Worm (Caenorhabditis elegans) whole organism, young adult: ENCODE measurements around the gene arl-5.

Experiments used
- B0035.1 ChIP-seq: sonication (generic microtip); optimal IDR thresholded peaks from 2 replicates; lab custom pipeline; 2016; ENCODE audit warnings: missing genetic modification characterization, mild to moderate bottlenecking, missing compliant biosample characterization, missing genotype, missing genetic modification reagents
- C06A6.2 ChIP-seq: fragments of 200-800 bp; sonication (Bioruptor generic); conservative IDR thresholded peaks from 2 replicates; pipeline ENCODE4 v1.3.6; 2022; ENCODE audit warnings: missing genetic modification characterization, missing compliant biosample characterization
- C17E4.6 ChIP-seq: fragments of 200-800 bp; sonication (Bioruptor generic); IDR thresholded peaks from 2 replicates; pipeline ENCODE4 v1.3.6; 2022; ENCODE audit warnings: missing genetic modification reagents, missing genetic modification characterization, missing compliant biosample characterization
- F22D6.2 ChIP-seq: sonication (generic microtip); optimal IDR thresholded peaks from 2 replicates; lab custom pipeline; 2016; ENCODE audit warnings: mild to moderate bottlenecking, missing genetic modification characterization, missing compliant biosample characterization
- F33H1.4 ChIP-seq: fragments of 200-800 bp; sonication (Bioruptor generic); IDR thresholded peaks from 2 replicates; pipeline ENCODE4 v1.3.6; 2022; ENCODE audit warnings: missing genetic modification reagents, missing genetic modification characterization, missing compliant biosample characterization
- F52B5.7 ChIP-seq: sonication (generic microtip); optimal IDR thresholded peaks from 2 replicates; lab custom pipeline; 2016; ENCODE audit warnings: mild to moderate bottlenecking, missing genetic modification characterization, missing compliant biosample characterization
- F57C9.4 ChIP-seq: sonication (generic microtip); optimal IDR thresholded peaks from 2 replicates; lab custom pipeline; 2017; ENCODE audit warnings: mild to moderate bottlenecking, missing genetic modification characterization, missing compliant biosample characterization
- T07F8.4 ChIP-seq: sonication (generic microtip); optimal IDR thresholded peaks from 2 replicates; lab custom pipeline; 2016; ENCODE audit warnings: mild to moderate bottlenecking, missing genetic modification characterization, moderate library complexity, missing compliant biosample characterization
- T26A5.8 ChIP-seq: sonication (generic microtip); optimal IDR thresholded peaks from 2 replicates; lab custom pipeline; 2016; ENCODE audit warnings: missing genetic modification characterization, missing compliant biosample characterization
- Y53G8AR.9 ChIP-seq: fragments of 200-800 bp; sonication (Bioruptor generic); conservative IDR thresholded peaks from 2 replicates; pipeline ENCODE4 v1.3.6; 2022; ENCODE audit warnings: missing genetic modification reagents, missing genetic modification characterization, missing compliant biosample characterization
- Y56A3A.18 ChIP-seq: fragments of 200-800 bp; sonication (Bioruptor generic); IDR thresholded peaks from 2 replicates; pipeline ENCODE4 v1.3.6; 2022; ENCODE audit warnings: missing genetic modification reagents, missing genetic modification characterization, missing compliant biosample characterization
- aptf-3 ChIP-seq: fragments of 200-800 bp; sonication (Bioruptor generic); IDR thresholded peaks from 2 replicates; pipeline ENCODE4 v1.3.6; 2022; ENCODE audit warnings: missing genetic modification characterization, missing compliant biosample characterization
- atf-7 ChIP-seq: sonication (generic microtip); optimal IDR thresholded peaks from 2 replicates; lab custom pipeline; 2017; ENCODE audit warnings: mild to moderate bottlenecking, missing genetic modification characterization, missing compliant biosample characterization
- attf-3 ChIP-seq: fragments of 200-800 bp; sonication (Bioruptor generic); conservative IDR thresholded peaks from 2 replicates; pipeline ENCODE4 v1.3.6; 2022; ENCODE audit warnings: missing genetic modification reagents, missing genetic modification characterization, missing compliant biosample characterization
- bed-1 ChIP-seq: fragments of 200-800 bp; sonication (Bioruptor generic); IDR thresholded peaks from 2 replicates; pipeline ENCODE4 v1.3.6; 2022; ENCODE audit warnings: missing genetic modification reagents, missing genetic modification characterization, missing compliant biosample characterization
- bed-2 ChIP-seq: fragments of 200-800 bp; sonication (Bioruptor generic); IDR thresholded peaks from 2 replicates; pipeline ENCODE4 v1.3.6; 2022; ENCODE audit warnings: missing genetic modification reagents, missing genetic modification characterization, missing compliant biosample characterization
- cebp-2 ChIP-seq: fragments of 200-800 bp; sonication (Bioruptor generic); IDR thresholded peaks from 2 replicates; pipeline ENCODE4 v1.3.6; 2022; ENCODE audit warnings: missing genetic modification characterization, missing compliant biosample characterization
- chd-7 ChIP-seq: sonication (generic microtip); optimal IDR thresholded peaks from 2 replicates; lab custom pipeline; 2016; ENCODE audit warnings: mild to moderate bottlenecking, missing genetic modification characterization, moderate library complexity, missing compliant biosample characterization
- dox-1 ChIP-seq: fragments of 200-800 bp; sonication (Bioruptor generic); IDR thresholded peaks from 2 replicates; pipeline ENCODE4 v1.3.6; 2022; ENCODE audit warnings: missing genetic modification reagents, missing genetic modification characterization, missing compliant biosample characterization
- egl-18 ChIP-seq: fragments of 200-800 bp; sonication (Bioruptor generic); IDR thresholded peaks from 2 replicates; pipeline ENCODE4 v1.3.6; 2022; ENCODE audit warnings: missing genetic modification reagents, missing genetic modification characterization, missing compliant biosample characterization
- hlh-12 ChIP-seq: sonication (generic microtip); optimal IDR thresholded peaks from 2 replicates; lab custom pipeline; 2016; ENCODE audit warnings: missing genetic modification characterization, missing compliant biosample characterization
- hlh-26 ChIP-seq: fragments of 200-800 bp; sonication (Bioruptor generic); conservative IDR thresholded peaks from 2 replicates; pipeline ENCODE4 v1.3.6; 2022; ENCODE audit warnings: missing genetic modification reagents, missing genetic modification characterization, missing compliant biosample characterization
- hmg-20 ChIP-seq: fragments of 200-800 bp; sonication (Bioruptor generic); IDR thresholded peaks from 2 replicates; pipeline ENCODE4 v1.3.6; 2022; ENCODE audit warnings: missing genetic modification reagents, missing genetic modification characterization, missing compliant biosample characterization
- lag-1 ChIP-seq: fragments of 200-800 bp; sonication (Bioruptor generic); IDR thresholded peaks from 2 replicates; pipeline ENCODE4 v1.3.6; 2022; ENCODE audit warnings: missing genetic modification reagents, missing genetic modification characterization, missing compliant biosample characterization
- let-526 ChIP-seq: fragments of 200-800 bp; sonication (Bioruptor generic); IDR thresholded peaks from 2 replicates; pipeline ENCODE4 v1.3.6; 2022; ENCODE audit warnings: missing genetic modification reagents, missing genetic modification characterization, missing compliant biosample characterization
- lin-26 ChIP-seq: fragments of 200-800 bp; sonication (Bioruptor generic); IDR thresholded peaks from 2 replicates; pipeline ENCODE4 v1.3.6; 2022; ENCODE audit warnings: missing genetic modification reagents, missing genetic modification characterization, missing compliant biosample characterization
- lin-54 ChIP-seq: fragments of 200-800 bp; sonication (Bioruptor generic); optimal IDR thresholded peaks from 2 replicates; lab custom pipeline; 2018; ENCODE audit warnings: mild to moderate bottlenecking, missing genetic modification characterization, missing compliant biosample characterization
- lir-1 ChIP-seq: fragments of 200-800 bp; sonication (Bioruptor generic); conservative IDR thresholded peaks from 2 replicates; pipeline ENCODE4 v1.3.6; 2022; ENCODE audit warnings: missing genetic modification reagents, missing genetic modification characterization, missing compliant biosample characterization
- lsl-1 ChIP-seq: fragments of 200-800 bp; sonication (Bioruptor generic); optimal IDR thresholded peaks from 2 replicates; lab custom pipeline; 2018; ENCODE audit warnings: mild to moderate bottlenecking, missing genetic modification characterization, moderate library complexity, missing compliant biosample characterization
- mel-28 ChIP-seq: sonication (generic microtip); optimal IDR thresholded peaks from 2 replicates; lab custom pipeline; 2016; ENCODE audit warnings: borderline replicate concordance, mild to moderate bottlenecking, missing genetic modification characterization, missing compliant biosample characterization
- nfya-1 ChIP-seq: sonication (generic microtip); optimal IDR thresholded peaks from 2 replicates; lab custom pipeline; 2017; ENCODE audit warnings: antibody characterized with exemption, missing compliant biosample characterization, missing genetic modification characterization, borderline replicate concordance; ENCODE audit not compliant: insufficient read depth
- pbrm-1 ChIP-seq: fragments of 200-800 bp; sonication (Bioruptor generic); IDR thresholded peaks from 2 replicates; pipeline ENCODE4 v1.3.6; 2022; ENCODE audit warnings: missing genetic modification reagents, missing genetic modification characterization, missing compliant biosample characterization
- repo-1 ChIP-seq: sonication (generic microtip); optimal IDR thresholded peaks from 2 replicates; lab custom pipeline; 2017; ENCODE audit warnings: mild to moderate bottlenecking, missing genetic modification characterization, missing compliant biosample characterization
- sea-2 ChIP-seq: fragments of 200-800 bp; sonication (Bioruptor generic); IDR thresholded peaks from 2 replicates; pipeline ENCODE4 v1.3.6; 2022; ENCODE audit warnings: missing genetic modification characterization, missing compliant biosample characterization
- snpc-1.1 ChIP-seq: sonication (generic microtip); optimal IDR thresholded peaks from 2 replicates; lab custom pipeline; 2017; ENCODE audit warnings: missing genetic modification characterization, mild to moderate bottlenecking, missing compliant biosample characterization, antibody characterized with exemption, moderate library complexity, missing genotype, missing genetic modification reagents; ENCODE audit not compliant: insufficient read depth
- snpc-4 ChIP-seq, 5 experiments: fragments of 150-350 bp in 1 of 5; sonication (generic microtip) in 4 of 5; optimal IDR thresholded peaks; 2 replicates each; lab custom pipeline; 2014 to 2018; ENCODE audit warnings: missing genetic modification characterization in 5 of 5, missing biosample characterization in 3 of 5, antibody characterized with exemption in 2 of 5, mild to moderate bottlenecking in 2 of 5, missing compliant biosample characterization in 2 of 5, missing genotype in 2 of 5, moderate library complexity in 2 of 5, missing genetic modification reagents in 1 of 5
- tbx-9 ChIP-seq: sonication (generic microtip); optimal IDR thresholded peaks from 2 replicates; lab custom pipeline; 2016; ENCODE audit warnings: borderline replicate concordance, missing genetic modification characterization, inconsistent platforms, missing compliant biosample characterization
- xnd-1 ChIP-seq: sonication (generic microtip); optimal IDR thresholded peaks from 2 replicates; lab custom pipeline; 2016; ENCODE audit warnings: missing genotype, missing genetic modification reagents, missing genetic modification characterization, missing compliant biosample characterization
- ztf-26 ChIP-seq: sonication (generic microtip); optimal IDR thresholded peaks from 2 replicates; lab custom pipeline; 2017; ENCODE audit warnings: missing genetic modification characterization, missing compliant biosample characterization
- ztf-28 ChIP-seq: fragments of 200-800 bp; sonication (Bioruptor generic); IDR thresholded peaks from 2 replicates; pipeline ENCODE4 v1.3.6; 2022; ENCODE audit warnings: missing genetic modification reagents, missing genetic modification characterization, missing compliant biosample characterization
- ztf-3 ChIP-seq: fragments of 200-800 bp; sonication (Bioruptor generic); optimal IDR thresholded peaks from 2 replicates; lab custom pipeline; 2018; ENCODE audit warnings: mild to moderate bottlenecking, missing genetic modification characterization, missing compliant biosample characterization

The arl-5 gene

DNA sequence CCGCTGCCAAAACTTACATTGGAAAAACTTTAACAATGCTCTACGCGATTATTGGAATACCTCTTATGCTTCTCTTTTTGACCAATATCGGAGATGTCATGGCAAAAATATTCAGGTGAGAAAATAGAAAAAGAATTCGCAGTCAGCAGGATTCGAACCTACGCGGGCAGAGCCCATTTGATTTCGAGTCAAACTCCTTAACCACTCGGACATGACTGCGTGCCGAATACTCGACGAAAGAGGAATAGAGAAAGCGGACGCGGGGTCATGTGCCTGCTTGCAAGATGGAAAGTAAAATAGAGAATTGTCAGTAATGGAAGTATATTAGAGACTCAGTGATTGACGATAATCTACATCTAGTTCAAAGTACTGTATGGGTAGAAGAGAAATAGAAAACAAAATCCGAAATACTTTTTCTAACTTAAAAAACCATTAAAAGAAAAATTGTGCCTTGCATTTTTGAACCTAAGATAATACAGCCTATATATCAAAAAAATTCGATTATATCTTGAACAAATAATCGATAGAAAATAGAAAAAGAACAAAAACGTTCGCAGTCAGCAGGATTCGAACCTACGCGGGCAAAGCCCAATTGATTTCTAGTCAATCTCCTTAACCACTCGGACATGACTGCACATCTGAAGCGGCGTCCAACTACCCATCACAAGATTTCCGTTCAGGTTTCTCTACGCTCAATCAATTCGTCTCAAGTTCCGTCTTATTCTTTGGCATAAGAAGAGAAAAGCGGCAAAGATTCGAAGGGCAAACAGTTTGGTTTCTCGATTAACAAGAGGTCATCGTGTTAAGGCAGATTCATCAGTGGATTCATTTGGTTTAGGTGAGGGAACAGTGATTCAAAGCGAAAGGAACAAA lies 38.7 kb downstream of the arl-5 start (continued):
- TF ChIP-seq hlh-26 (GFP tag; lab: Robert Waterston, UW) (no peak), T26A5.8 (tag; lab: Kevin White, UChicago) (no peak), hmg-20 (GFP tag; lab: Robert Waterston, UW) (peak; percentile 78; the same call in 1 of the 2 replicates)

- TF ChIP-seq lsl-1, result peak; percentile 83
- no peak for TF ChIP-seq atf-7 (tag; lab: Kevin White, UChicago)
- TF ChIP-seq, all 124 proteins: peak for 1
These were observed 39.4 kb downstream of the arl-5 start for ce11 chrIII:9862469-9862868.

- no peak for TF ChIP-seq nfya-1 (tag; lab: Kevin White, UChicago)
- no peak for TF ChIP-seq lin-54 (GFP tag; lab: Kevin White, UChicago)
- no peak for TF ChIP-seq F57C9.4 (tag; lab: Kevin White, UChicago)
- no peak for TF ChIP-seq T07F8.4 (tag; lab: Kevin White, UChicago)
- no peak for TF ChIP-seq F52B5.7 (tag; lab: Kevin White, UChicago)
- no peak for TF ChIP-seq B0035.1 (tag; lab: Kevin White, UChicago)
- TF ChIP-seq mel-28 (tag; lab: Kevin White, UChicago), result no peak
- TF ChIP-seq hlh-12 (tag; lab: Kevin White, UChicago), result no peak
- no peak for TF ChIP-seq snpc-1.1
- TF ChIP-seq pbrm-1 (GFP tag; lab: Robert Waterston, UW), result no peak
- TF ChIP-seq bed-1, result no peak
- TF ChIP-seq xnd-1 (tag; lab: Kevin White, UChicago), result no peak
These were observed 44.3 kb downstream of the arl-5 start for ce11 chrIII:9867352-9867751.

ce11 chrIII:9867780-9868503 lies 44.9 kb downstream of the arl-5 start, which contains the start of gene dhhc-4:
Gene dhhc-4 (minus strand): TSS chrIII:9867792.
- TF ChIP-seq sea-2 (GFP tag; lab: Robert Waterston, UW), result no peak
- TF ChIP-seq attf-3 (GFP tag; lab: Robert Waterston, UW), result no peak
- peak; percentile 9 for TF ChIP-seq F22D6.2
- no peak for TF ChIP-seq dox-1 (GFP tag; lab: Robert Waterston, UW)
- TF ChIP-seq pbrm-1 (GFP tag; lab: Robert Waterston, UW), result no peak
- no peak for TF ChIP-seq ztf-28
- no peak for TF ChIP-seq ztf-26
- no peak for TF ChIP-seq Y53G8AR.9 (GFP tag; lab: Robert Waterston, UW)
- TF ChIP-seq lag-1 (GFP tag; lab: Robert Waterston, UW), result no peak
- no peak for TF ChIP-seq chd-7 (tag; lab: Kevin White, UChicago)
- no peak for TF ChIP-seq tbx-9 (tag; lab: Kevin White, UChicago)
- TF ChIP-seq C06A6.2 (GFP tag; lab: Robert Waterston, UW), result no peak
- no peak for TF ChIP-seq egl-18
- no peak for TF ChIP-seq snpc-4 (GFP tag; optimal IDR thresholded peaks at IDR 0.05; lab: Kevin White, UChicago)
- TF ChIP-seq snpc-4 (tag; optimal IDR thresholded peaks at IDR 0.05; lab: Kevin White, UChicago), result no peak
- TF ChIP-seq Y56A3A.18, result no peak
- TF ChIP-seq ztf-3, result no peak
- no peak for TF ChIP-seq C17E4.6 (GFP tag; lab: Robert Waterston, UW)
- TF ChIP-seq lir-1 (GFP tag; lab: Robert Waterston, UW), result peak; percentile 50
- TF ChIP-seq let-526, result no peak
- no peak for TF ChIP-seq aptf-3 (GFP tag; lab: Robert Waterston, UW)
- peak; percentile 53 for TF ChIP-seq F33H1.4
- TF ChIP-seq bed-2 (GFP tag; lab: Robert Waterston, UW), result peak; percentile 45; the same call in 1 of the 2 replicates
- TF ChIP-seq T07F8.4 (tag; lab: Kevin White, UChicago), result peak; percentile 9
- TF ChIP-seq cebp-2 (GFP tag; lab: Robert Waterston, UW), result no peak
- TF ChIP-seq repo-1 (tag; lab: Kevin White, UChicago), result no peak
- TF ChIP-seq lin-26, result no peak
